Worm (Caenorhabditis elegans) whole organism, L2 larva: Measurements from ENCODE around the gene uig-1.

ENCODE experiments used
- C34F6.9 ChIP-seq: fragments of 150-350 bp; optimal IDR thresholded peaks from 2 replicates; lab custom pipeline; 2014; ENCODE audit warnings: missing biosample characterization, missing genetic modification characterization
- F13H6.1 ChIP-seq: sonication (generic microtip); optimal IDR thresholded peaks from 2 replicates; lab custom pipeline; 2016; ENCODE audit warnings: missing genetic modification characterization, missing compliant biosample characterization
- R02D3.7 ChIP-seq: fragments of 150-350 bp; optimal IDR thresholded peaks from 2 replicates; lab custom pipeline; 2014; ENCODE audit warnings: missing biosample characterization, missing genetic modification characterization
- Y55F3AM.14 ChIP-seq: fragments of 200-800 bp; sonication (Bioruptor generic); optimal IDR thresholded peaks from 2 replicates; lab custom pipeline; 2018; ENCODE audit warnings: mild to moderate bottlenecking, missing genetic modification characterization, missing compliant biosample characterization
- ZK546.5 ChIP-seq: sonication (generic microtip); optimal IDR thresholded peaks from 2 replicates; lab custom pipeline; 2017; ENCODE audit warnings: missing biosample characterization, missing genetic modification characterization
- alr-1 ChIP-seq: fragments of 150-350 bp; optimal IDR thresholded peaks from 2 replicates; lab custom pipeline; 2014; ENCODE audit warnings: missing biosample characterization, missing genetic modification characterization
- aly-2 ChIP-seq: fragments of 150-350 bp; optimal IDR thresholded peaks from 2 replicates; lab custom pipeline; 2014; ENCODE audit warnings: missing biosample characterization, missing genetic modification characterization
- blmp-1 ChIP-seq: sonication (generic microtip); optimal IDR thresholded peaks from 2 replicates; lab custom pipeline; 2017; ENCODE audit warnings: missing genetic modification characterization, mild to moderate bottlenecking, missing compliant biosample characterization, antibody characterized with exemption, moderate library complexity; ENCODE audit not compliant: insufficient read depth
- ceh-16 ChIP-seq: fragments of 150-350 bp; optimal IDR thresholded peaks from 2 replicates; lab custom pipeline; 2014; ENCODE audit warnings: missing biosample characterization, missing genetic modification characterization
- ceh-82 ChIP-seq: fragments of 150-350 bp; optimal IDR thresholded peaks from 2 replicates; lab custom pipeline; 2014; ENCODE audit warnings: missing biosample characterization, missing genetic modification characterization
- crh-2 ChIP-seq: sonication (generic microtip); optimal IDR thresholded peaks from 2 replicates; lab custom pipeline; 2017; ENCODE audit warnings: missing biosample characterization, missing genetic modification characterization
- dmd-4 ChIP-seq: sonication (generic microtip); optimal IDR thresholded peaks from 2 replicates; lab custom pipeline; 2017; ENCODE audit warnings: missing biosample characterization, missing genetic modification characterization
- egl-27 ChIP-seq: sonication (generic microtip); optimal IDR thresholded peaks from 3 replicates; lab custom pipeline; 2017; ENCODE audit warnings: missing biosample characterization, missing genetic modification reagents, missing genetic modification characterization
- elt-1 ChIP-seq: fragments of 150-350 bp; optimal IDR thresholded peaks from 2 replicates; lab custom pipeline; 2014; ENCODE audit warnings: missing biosample characterization, missing genetic modification characterization
- elt-3 ChIP-seq: sonication (generic microtip); optimal IDR thresholded peaks from 2 replicates; lab custom pipeline; 2017; ENCODE audit warnings: missing biosample characterization, missing genetic modification characterization
- fos-1 ChIP-seq: fragments of 150-350 bp; optimal IDR thresholded peaks from 2 replicates; lab custom pipeline; 2014; ENCODE audit warnings: missing biosample characterization, missing genetic modification characterization
- gmeb-1 ChIP-seq: fragments of 150-350 bp; optimal IDR thresholded peaks from 2 replicates; lab custom pipeline; 2014; ENCODE audit warnings: missing biosample characterization, missing genetic modification characterization
- lin-13 ChIP-seq: fragments of 150-350 bp; optimal IDR thresholded peaks from 2 replicates; lab custom pipeline; 2014; ENCODE audit warnings: missing biosample characterization, missing genetic modification reagents, missing genetic modification characterization
- lin-39 ChIP-seq: fragments of 150-350 bp; optimal IDR thresholded peaks from 2 replicates; lab custom pipeline; 2014; ENCODE audit warnings: missing biosample characterization, missing genetic modification reagents, missing genetic modification characterization
- lsy-2 ChIP-seq, 2 experiments: fragments of 150-350 bp in 1 of 2; sonication (generic microtip) in 1 of 2; optimal IDR thresholded peaks; 2 replicates each; lab custom pipeline; 2014 to 2017; ENCODE audit warnings: missing biosample characterization in 2 of 2, missing genetic modification characterization in 2 of 2
- mab-5 ChIP-seq: fragments of 150-350 bp; optimal IDR thresholded peaks from 2 replicates; lab custom pipeline; 2014; ENCODE audit warnings: missing biosample characterization, missing genetic modification characterization
- mbf-1 ChIP-seq: sonication (generic microtip); optimal IDR thresholded peaks from 2 replicates; lab custom pipeline; 2017; ENCODE audit warnings: missing biosample characterization, missing genetic modification characterization
- mdl-1 ChIP-seq, 2 experiments: fragments of 150-350 bp in 1 of 2; sonication (generic microtip) in 1 of 2; optimal IDR thresholded peaks; 2 replicates each; lab custom pipeline; 2017; ENCODE audit warnings: missing biosample characterization in 2 of 2, missing genetic modification characterization in 2 of 2
- nhr-10 ChIP-seq: sonication (generic microtip); optimal IDR thresholded peaks from 2 replicates; lab custom pipeline; 2017; ENCODE audit warnings: missing biosample characterization, missing genetic modification characterization
- nhr-11 ChIP-seq: fragments of 150-350 bp; optimal IDR thresholded peaks from 2 replicates; lab custom pipeline; 2014; ENCODE audit warnings: missing biosample characterization, missing genetic modification characterization
- nhr-12 ChIP-seq: fragments of 150-350 bp; optimal IDR thresholded peaks from 2 replicates; lab custom pipeline; 2014; ENCODE audit warnings: missing biosample characterization, missing genetic modification characterization
- nhr-129 ChIP-seq: fragments of 150-350 bp; optimal IDR thresholded peaks from 2 replicates; lab custom pipeline; 2014; ENCODE audit warnings: missing biosample characterization, missing genetic modification characterization
- nhr-21 ChIP-seq: fragments of 150-350 bp; optimal IDR thresholded peaks from 2 replicates; lab custom pipeline; 2014; ENCODE audit warnings: missing biosample characterization, missing genetic modification characterization
- nhr-23 ChIP-seq: fragments of 150-350 bp; optimal IDR thresholded peaks from 2 replicates; lab custom pipeline; 2014; ENCODE audit warnings: missing biosample characterization, missing genetic modification reagents, missing genetic modification characterization
- nhr-237 ChIP-seq: fragments of 150-350 bp; optimal IDR thresholded peaks from 2 replicates; lab custom pipeline; 2014; ENCODE audit warnings: missing biosample characterization, missing genetic modification characterization
- nhr-25 ChIP-seq: fragments of 150-350 bp; sonication (generic microtip); optimal IDR thresholded peaks from 3 replicates; lab custom pipeline; 2014; ENCODE audit warnings: missing biosample characterization, missing genetic modification characterization
- nhr-6 ChIP-seq: fragments of 150-350 bp; optimal IDR thresholded peaks from 2 replicates; lab custom pipeline; 2014; ENCODE audit warnings: missing biosample characterization, missing genetic modification characterization
- peb-1 ChIP-seq: fragments of 150-350 bp; optimal IDR thresholded peaks from 2 replicates; lab custom pipeline; 2014; ENCODE audit warnings: missing biosample characterization, missing genetic modification characterization
- sem-4 ChIP-seq: fragments of 150-350 bp; optimal IDR thresholded peaks from 2 replicates; lab custom pipeline; 2014; ENCODE audit warnings: missing biosample characterization, missing genetic modification reagents, missing genetic modification characterization
- skn-1 ChIP-seq: sonication (generic microtip); optimal IDR thresholded peaks from 2 replicates; lab custom pipeline; 2017; ENCODE audit warnings: missing biosample characterization, missing genetic modification characterization
- sma-3 ChIP-seq: sonication (generic microtip); optimal IDR thresholded peaks from 2 replicates; lab custom pipeline; 2016; ENCODE audit warnings: missing genetic modification reagents, missing genetic modification characterization, missing compliant biosample characterization
- sma-9 ChIP-seq, 2 experiments: fragments of 150-350 bp in 1 of 2; sonication (generic microtip) in 1 of 2; optimal IDR thresholded peaks; 2 replicates each; lab custom pipeline; 2014 to 2016; ENCODE audit warnings: missing genetic modification characterization in 2 of 2, mild to moderate bottlenecking in 1 of 2, missing biosample characterization in 1 of 2, missing compliant biosample characterization in 1 of 2, missing genetic modification reagents in 1 of 2, moderate library complexity in 1 of 2
- snpc-4 ChIP-seq: fragments of 150-350 bp; optimal IDR thresholded peaks from 2 replicates; lab custom pipeline; 2014; ENCODE audit warnings: missing biosample characterization, missing genetic modification characterization
- unc-39 ChIP-seq: fragments of 150-350 bp; optimal IDR thresholded peaks from 2 replicates; lab custom pipeline; 2014; ENCODE audit warnings: missing biosample characterization, missing genetic modification characterization
- unc-55 ChIP-seq: fragments of 150-350 bp; sonication (generic microtip); optimal IDR thresholded peaks from 3 replicates; lab custom pipeline; 2014; ENCODE audit warnings: missing biosample characterization, missing genetic modification reagents, missing genetic modification characterization
- unc-62 ChIP-seq: fragments of 150-350 bp; optimal IDR thresholded peaks from 2 replicates; lab custom pipeline; 2014; ENCODE audit warnings: missing biosample characterization, missing genetic modification reagents, missing genetic modification characterization
- zag-1 ChIP-seq: fragments of 150-350 bp; optimal IDR thresholded peaks from 2 replicates; lab custom pipeline; 2014; ENCODE audit warnings: missing biosample characterization, missing genetic modification characterization
- ztf-1 ChIP-seq: fragments of 200-800 bp; sonication (Bioruptor generic); conservative IDR thresholded peaks from 2 replicates; pipeline ENCODE4 v1.3.6; 2022; ENCODE audit warnings: missing genetic modification characterization, missing compliant biosample characterization
- ztf-11 ChIP-seq: sonication (generic microtip); optimal IDR thresholded peaks from 2 replicates; lab custom pipeline; 2017; ENCODE audit warnings: missing biosample characterization, missing genetic modification characterization
- ztf-4 ChIP-seq: fragments of 150-350 bp; optimal IDR thresholded peaks from 2 replicates; lab custom pipeline; 2014; ENCODE audit warnings: missing biosample characterization, missing genetic modification characterization

The uig-1 gene

ce11 chrV:13295859-13296258 is at the start of gene uig-1:
uig-1 (minus strand) TSS chrV:13295978.
- no peak for TF ChIP-seq ztf-1
- no peak for TF ChIP-seq egl-27 (tag; lab: Kevin White, UChicago)
- TF ChIP-seq C34F6.9 (tag; lab: Kevin White, UChicago), result peak; percentile 16
- no peak for TF ChIP-seq mab-5 (tag; lab: Kevin White, UChicago)
- no peak for TF ChIP-seq fos-1 (tag; lab: Kevin White, UChicago)
- TF ChIP-seq lin-39, result no peak
- peak in 1 of 2 experiments; percentile 16 for TF ChIP-seq lsy-2 (tag; optimal IDR thresholded peaks at IDR 0.05; lab: Kevin White, UChicago)
- peak; percentile 24 for TF ChIP-seq nhr-129 (tag; lab: Kevin White, UChicago)
- TF ChIP-seq snpc-4 (tag; lab: Kevin White, UChicago), result no peak
- TF ChIP-seq nhr-237 (tag; lab: Kevin White, UChicago), result no peak
- TF ChIP-seq ceh-16 (tag; lab: Kevin White, UChicago), result no peak
- TF ChIP-seq zag-1, result no peak
- no peak for TF ChIP-seq unc-55 (GFP tag; lab: Kevin White, UChicago)
- no peak for TF ChIP-seq peb-1 (tag; lab: Kevin White, UChicago)
- no peak for TF ChIP-seq elt-1 (tag; lab: Kevin White, UChicago)
- no peak for TF ChIP-seq sem-4 (tag; lab: Kevin White, UChicago)
- TF ChIP-seq lin-13 (GFP tag; lab: Kevin White, UChicago), result no peak
- TF ChIP-seq aly-2 (tag; lab: Kevin White, UChicago), result no peak
- TF ChIP-seq ztf-11 (tag; lab: Kevin White, UChicago), result no peak
- no peak for TF ChIP-seq mdl-1 (tag; optimal IDR thresholded peaks at IDR 0.05; lab: Kevin White, UChicago)
- TF ChIP-seq sma-3, result no peak
- no peak for TF ChIP-seq unc-39 (tag; lab: Kevin White, UChicago)
- TF ChIP-seq unc-62 (GFP tag; lab: Kevin White, UChicago), result no peak
- TF ChIP-seq gmeb-1 (tag; lab: Kevin White, UChicago), result no peak
- no peak for TF ChIP-seq R02D3.7 (tag; lab: Kevin White, UChicago)
- no peak for TF ChIP-seq ZK546.5 (tag; lab: Kevin White, UChicago)
- TF ChIP-seq crh-2 (tag; lab: Kevin White, UChicago), result no peak
- no peak for TF ChIP-seq nhr-23 (tag; lab: Kevin White, UChicago)
- TF ChIP-seq nhr-12 (tag; lab: Kevin White, UChicago), result no peak
- no peak for TF ChIP-seq alr-1 (tag; lab: Kevin White, UChicago)
- no peak for TF ChIP-seq nhr-25 (tag; lab: Kevin White, UChicago)
- no peak for TF ChIP-seq elt-3 (tag; lab: Kevin White, UChicago)
- TF ChIP-seq nhr-6 (tag; lab: Kevin White, UChicago), result no peak
- TF ChIP-seq nhr-10, result no peak
- TF ChIP-seq dmd-4 (tag; lab: Kevin White, UChicago), result no peak
- no peak for TF ChIP-seq blmp-1 (tag; lab: Kevin White, UChicago)
- no peak for TF ChIP-seq ceh-82 (tag; lab: Kevin White, UChicago)
- peak; percentile 14 for TF ChIP-seq sma-9 (GFP tag; optimal IDR thresholded peaks at IDR 0.05; lab: Kevin White, UChicago)
- TF ChIP-seq sma-9 (tag; optimal IDR thresholded peaks at IDR 0.05; lab: Kevin White, UChicago), result no peak
- no peak for TF ChIP-seq skn-1 (tag; lab: Kevin White, UChicago)
- TF ChIP-seq ztf-4 (tag; lab: Kevin White, UChicago), result no peak
- TF ChIP-seq mbf-1 (tag; lab: Kevin White, UChicago), result no peak
- TF ChIP-seq nhr-11 (tag; lab: Kevin White, UChicago), result no peak
- TF ChIP-seq Y55F3AM.14 (GFP tag; lab: Kevin White, UChicago), result no peak
- peak; percentile 22 for TF ChIP-seq F13H6.1 (tag; lab: Kevin White, UChicago)
- TF ChIP-seq nhr-21 (tag; lab: Kevin White, UChicago), result no peak

DNA sequence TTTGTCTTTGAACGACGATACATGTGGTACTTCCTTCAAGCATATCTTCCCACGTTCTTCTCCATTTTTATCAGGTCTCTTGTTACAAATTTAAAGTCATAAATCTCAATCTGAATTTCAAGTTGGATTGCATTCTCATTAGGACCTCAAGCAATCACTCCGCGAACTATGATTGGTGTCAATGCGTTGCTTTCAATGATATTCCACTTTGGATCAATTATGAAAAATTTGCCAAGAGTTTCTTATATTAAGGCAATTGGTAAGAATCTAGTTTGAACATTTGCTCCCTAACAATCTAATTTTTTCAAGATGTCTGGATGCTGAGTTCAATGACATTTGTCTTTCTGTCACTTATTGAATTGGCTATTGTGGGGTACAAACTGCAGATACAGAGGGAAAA is 46.5 kb upstream of the uig-1 start:
- no peak for TF ChIP-seq skn-1 (tag; lab: Kevin White, UChicago)
- TF ChIP-seq nhr-25 (tag; lab: Kevin White, UChicago), result no peak
- TF ChIP-seq sma-9 (GFP tag; optimal IDR thresholded peaks at IDR 0.05; lab: Kevin White, UChicago), result no peak
- TF ChIP-seq sma-9 (tag; optimal IDR thresholded peaks at IDR 0.05; lab: Kevin White, UChicago), result no peak
- TF ChIP-seq mab-5 (tag; lab: Kevin White, UChicago), result no peak
- TF ChIP-seq fos-1 (tag; lab: Kevin White, UChicago), result no peak
- TF ChIP-seq unc-55 (GFP tag; lab: Kevin White, UChicago), result no peak
- TF ChIP-seq mdl-1 (tag; optimal IDR thresholded peaks at IDR 0.05; lab: Kevin White, UChicago), result no peak
- TF ChIP-seq mbf-1 (tag; lab: Kevin White, UChicago), result no peak
- TF ChIP-seq lin-39, result no peak
- no peak for TF ChIP-seq ZK546.5 (tag; lab: Kevin White, UChicago)
- no peak for TF ChIP-seq ceh-82 (tag; lab: Kevin White, UChicago)
- TF ChIP-seq, all 48 proteins: peak for 0
